Fruit fly (Drosophila melanogaster) whole organism, embryonic: ENCODE measurements around the gene Sld5.
A peak's percentile ranks its signal among the peaks of the same experiment; 100 is the strongest.

Experiments
- BtbVII ChIP-seq: fragments of 200-800 bp; sonication (Bioruptor generic); optimal IDR thresholded peaks from 3 replicates; lab custom pipeline; 2017; ENCODE audit warnings: missing biosample characterization, mild to moderate bottlenecking, missing genetic modification characterization
- CG12391 ChIP-seq: fragments of 200-800 bp; sonication (Bioruptor generic); optimal IDR thresholded peaks from 3 replicates; lab custom pipeline; 2018; ENCODE audit warnings: missing biosample characterization, mild to moderate bottlenecking, missing genetic modification characterization, moderate library complexity
- CG15601 ChIP-seq: fragments of 200-800 bp; sonication (Bioruptor generic); optimal IDR thresholded peaks from 3 replicates; lab custom pipeline; 2019; ENCODE audit warnings: missing biosample characterization, mild to moderate bottlenecking, missing genetic modification characterization, moderate library complexity
- CG1602 ChIP-seq: fragments of 200-800 bp; sonication (Bioruptor generic); optimal IDR thresholded peaks from 3 replicates; lab custom pipeline; 2016; ENCODE audit warnings: missing biosample characterization, missing genetic modification characterization
- CG1647 ChIP-seq: fragments of 200-800 bp; sonication (Bioruptor generic); optimal IDR thresholded peaks from 3 replicates; lab custom pipeline; 2016; ENCODE audit warnings: missing biosample characterization, missing genetic modification characterization
- CG16863 ChIP-seq: fragments of 200-800 bp; sonication (Bioruptor generic); optimal IDR thresholded peaks from 3 replicates; lab custom pipeline; 2016; ENCODE audit warnings: missing biosample characterization, missing genetic modification characterization
- CG17359 ChIP-seq: fragments of 200-800 bp; sonication (Bioruptor generic); optimal IDR thresholded peaks from 3 replicates; lab custom pipeline; 2018; ENCODE audit warnings: missing biosample characterization, mild to moderate bottlenecking, missing genetic modification characterization, moderate library complexity
- CG18619 ChIP-seq: fragments of 200-800 bp; sonication (Bioruptor generic); optimal IDR thresholded peaks from 3 replicates; lab custom pipeline; 2017; ENCODE audit warnings: missing biosample characterization, mild to moderate bottlenecking, missing genetic modification characterization
- CG30020 ChIP-seq: fragments of 200-800 bp; optimal IDR thresholded peaks from 2 replicates; lab custom pipeline; 2019; ENCODE audit warnings: missing biosample characterization, mild to moderate bottlenecking, missing genetic modification characterization, moderate library complexity
- CG4820 ChIP-seq: fragments of 200-800 bp; sonication (Bioruptor generic); optimal IDR thresholded peaks from 3 replicates; lab custom pipeline; 2016; ENCODE audit warnings: missing biosample characterization, missing genetic modification characterization
- CG8478 ChIP-seq: fragments of >200 bp; optimal IDR thresholded peaks from 2 replicates; lab custom pipeline; 2018
- CG8944 ChIP-seq: fragments of 200-800 bp; sonication (Bioruptor generic); optimal IDR thresholded peaks from 3 replicates; lab custom pipeline; 2016; ENCODE audit warnings: missing biosample characterization, missing genetic modification characterization
- CoRest ChIP-seq: fragments of 200-800 bp; sonication (Bioruptor generic); optimal IDR thresholded peaks from 3 replicates; lab custom pipeline; 2018; ENCODE audit warnings: missing biosample characterization, mild to moderate bottlenecking, missing genetic modification characterization, moderate library complexity
- D ChIP-seq, 2 experiments: fragments of 200-800 bp in 1 of 2; fragments of >200 bp in 1 of 2; sonication (Bioruptor generic) in 1 of 2; optimal IDR thresholded peaks; 2 replicates in 1 of 2; 3 replicates in 1 of 2; lab custom pipeline; 2017; ENCODE audit warnings: mild to moderate bottlenecking in 1 of 2, missing biosample characterization in 1 of 2, missing genetic modification characterization in 1 of 2, missing genetic modification reagents in 1 of 2
- Dek ChIP-seq: fragments of 200-800 bp; sonication (Bioruptor generic); optimal IDR thresholded peaks from 3 replicates; lab custom pipeline; 2019; ENCODE audit warnings: missing biosample characterization, mild to moderate bottlenecking, missing genetic modification characterization, moderate library complexity
- Doc3 ChIP-seq: fragments of 200-800 bp; sonication (Bioruptor generic); IDR thresholded peaks from 3 replicates; pipeline ENCODE4 v1.3.6; 2022; ENCODE audit warnings: missing biosample characterization, missing genetic modification characterization; ENCODE audit not compliant: partially characterized antibody
- E2f1 ChIP-seq: fragments of 200-800 bp; sonication (Bioruptor generic); IDR thresholded peaks from 2 replicates; pipeline ENCODE4 v1.3.6; 2022; ENCODE audit warnings: missing biosample characterization, missing genetic modification characterization
- GATAe ChIP-seq: fragments of 200-800 bp; sonication (Bioruptor generic); conservative IDR thresholded peaks from 2 replicates; pipeline ENCODE4 v1.3.6; 2022; ENCODE audit warnings: missing biosample characterization, missing genetic modification characterization
- H2.0 ChIP-seq: fragments of 200-800 bp; sonication (Bioruptor generic); IDR thresholded peaks from 2 replicates; pipeline ENCODE4 v1.3.6; 2022; ENCODE audit warnings: missing biosample characterization, missing genetic modification characterization
- Hmx ChIP-seq: fragments of 200-800 bp; sonication (Bioruptor generic); optimal IDR thresholded peaks from 2 replicates; lab custom pipeline; 2016; ENCODE audit warnings: missing biosample characterization, missing genetic modification characterization
- Hr78 ChIP-seq, 2 experiments: fragments of 200-800 bp in 1 of 2; fragments of >200 bp in 1 of 2; sonication (Bioruptor generic) in 1 of 2; optimal IDR thresholded peaks; 2 replicates each; lab custom pipeline; 2017 to 2019; ENCODE audit warnings: missing biosample characterization in 2 of 2, missing genetic modification characterization in 2 of 2, mild to moderate bottlenecking in 1 of 2, moderate library complexity in 1 of 2
- Lhr ChIP-seq: fragments of 200-800 bp; sonication (Bioruptor generic); optimal IDR thresholded peaks from 3 replicates; lab custom pipeline; 2017; ENCODE audit warnings: mild to moderate bottlenecking, missing biosample characterization, missing genetic modification reagents, missing genetic modification characterization
- NfI ChIP-seq: fragments of 200-800 bp; sonication (Bioruptor generic); optimal IDR thresholded peaks from 3 replicates; lab custom pipeline; 2018; ENCODE audit warnings: missing biosample characterization, mild to moderate bottlenecking, missing genetic modification characterization, moderate library complexity
- Ptx1 ChIP-seq: fragments of 200-800 bp; sonication (Bioruptor generic); IDR thresholded peaks from 2 replicates; pipeline ENCODE4 v1.3.6; 2022; ENCODE audit warnings: missing biosample characterization, missing genetic modification characterization
- Ravus ChIP-seq: fragments of 200-800 bp; sonication (Bioruptor generic); IDR thresholded peaks from 2 replicates; pipeline ENCODE4 v1.3.6; 2022; ENCODE audit warnings: missing biosample characterization, missing genetic modification characterization
- Ssrp ChIP-seq: fragments of 200-800 bp; sonication (Bioruptor generic); optimal IDR thresholded peaks from 2 replicates; lab custom pipeline; 2018; ENCODE audit warnings: missing biosample characterization, mild to moderate bottlenecking, missing genetic modification characterization, moderate library complexity
- Xrp1 ChIP-seq: fragments of 200-800 bp; sonication (Bioruptor generic); IDR thresholded peaks from 2 replicates; pipeline ENCODE4 v1.3.6; 2022; ENCODE audit warnings: missing biosample characterization, missing genetic modification characterization
- al ChIP-seq: fragments of 200-800 bp; sonication (Bioruptor generic); IDR thresholded peaks from 2 replicates; pipeline ENCODE4 v1.3.6; 2022; ENCODE audit warnings: missing biosample characterization, missing genetic modification characterization
- ara ChIP-seq: fragments of 200-800 bp; sonication (Bioruptor generic); IDR thresholded peaks from 2 replicates; pipeline ENCODE4 v1.3.6; 2022; ENCODE audit warnings: missing biosample characterization, missing genetic modification characterization
- bsh ChIP-seq, 2 experiments: fragments of 200-800 bp; sonication (Bioruptor generic); optimal IDR thresholded peaks; 2 replicates each; lab custom pipeline; 2017 to 2018; ENCODE audit warnings: mild to moderate bottlenecking in 2 of 2, missing biosample characterization in 2 of 2, missing genetic modification characterization in 2 of 2, moderate library complexity in 1 of 2
- dmrt99B ChIP-seq: fragments of 200-800 bp; sonication (Bioruptor generic); optimal IDR thresholded peaks from 2 replicates; lab custom pipeline; 2018; ENCODE audit warnings: missing biosample characterization, mild to moderate bottlenecking, missing genetic modification characterization, moderate library complexity
- fd96Cb ChIP-seq: fragments of 200-800 bp; sonication (Bioruptor generic); optimal IDR thresholded peaks from 2 replicates; lab custom pipeline; 2018; ENCODE audit warnings: missing biosample characterization, mild to moderate bottlenecking, missing genetic modification characterization, moderate library complexity
- grau ChIP-seq: fragments of 200-800 bp; optimal IDR thresholded peaks from 3 replicates; lab custom pipeline; 2019; ENCODE audit warnings: missing biosample characterization, mild to moderate bottlenecking, missing genetic modification characterization, moderate library complexity
- hkb ChIP-seq, 2 experiments: fragments of 200-800 bp in 1 of 2; fragments of >200 bp in 1 of 2; sonication (Bioruptor generic) in 1 of 2; IDR thresholded peaks in 1 of 2; optimal IDR thresholded peaks in 1 of 2; 2 replicates each; pipeline versions ENCODE4 v1.3.6 to Lab custom; 2017 to 2022; ENCODE audit warnings: missing biosample characterization in 1 of 2, missing genetic modification characterization in 1 of 2
- ind ChIP-seq: fragments of 200-800 bp; sonication (Bioruptor generic); optimal IDR thresholded peaks from 3 replicates; lab custom pipeline; 2016; ENCODE audit warnings: missing biosample characterization, missing genetic modification characterization
- insv ChIP-seq, 2 experiments: fragments of 200-800 bp; sonication (Bioruptor generic); optimal IDR thresholded peaks; 3 replicates each; lab custom pipeline; 2016 to 2018; ENCODE audit warnings: missing biosample characterization in 2 of 2, missing genetic modification characterization in 2 of 2
- inv ChIP-seq: fragments of 200-800 bp; sonication (Bioruptor generic); IDR thresholded peaks from 2 replicates; pipeline ENCODE4 v1.3.6; 2022; ENCODE audit warnings: missing biosample characterization, missing genetic modification characterization; ENCODE audit not compliant: partially characterized antibody
- lola ChIP-seq, 3 experiments: fragments of >200 bp in 2 of 3; fragments of 200-800 bp in 1 of 3; sonication (Bioruptor generic) in 1 of 3; optimal IDR thresholded peaks; 2 replicates each; lab custom pipeline; 2017 to 2019; ENCODE audit warnings: missing biosample characterization in 3 of 3, missing genetic modification characterization in 3 of 3, mild to moderate bottlenecking in 1 of 3, moderate library complexity in 1 of 3
- nmo ChIP-seq: fragments of 200-800 bp; sonication (Bioruptor generic); optimal IDR thresholded peaks from 2 replicates; lab custom pipeline; 2018; ENCODE audit warnings: missing biosample characterization, mild to moderate bottlenecking, missing genetic modification characterization, moderate library complexity
- org-1 ChIP-seq: fragments of 200-800 bp; sonication (Bioruptor generic); optimal IDR thresholded peaks from 2 replicates; lab custom pipeline; 2017; ENCODE audit warnings: missing biosample characterization, missing genetic modification characterization
- phol ChIP-seq: fragments of 200-800 bp; sonication (Bioruptor generic); optimal IDR thresholded peaks from 3 replicates; lab custom pipeline; 2018; ENCODE audit warnings: missing biosample characterization, mild to moderate bottlenecking, missing genetic modification characterization, moderate library complexity
- row ChIP-seq: fragments of 200-800 bp; sonication (Bioruptor generic); IDR thresholded peaks from 3 replicates; pipeline ENCODE4 v1.3.6; 2022; ENCODE audit warnings: missing biosample characterization, missing genetic modification characterization
- scrt ChIP-seq: fragments of 200-800 bp; sonication (Bioruptor generic); optimal IDR thresholded peaks from 2 replicates; lab custom pipeline; 2018; ENCODE audit warnings: missing biosample characterization, mild to moderate bottlenecking, missing genetic modification characterization, moderate library complexity
- slou ChIP-seq: fragments of 200-800 bp; sonication (Bioruptor generic); optimal IDR thresholded peaks from 3 replicates; lab custom pipeline; 2016; ENCODE audit warnings: missing biosample characterization, missing genetic modification characterization
- stc ChIP-seq: fragments of 200-800 bp; sonication (Bioruptor generic); IDR thresholded peaks from 2 replicates; pipeline ENCODE4 v1.3.6; 2022; ENCODE audit warnings: missing biosample characterization, missing genetic modification characterization
- toy ChIP-seq: fragments of 200-800 bp; sonication (Bioruptor generic); IDR thresholded peaks from 2 replicates; pipeline ENCODE4 v1.3.6; 2022; ENCODE audit warnings: missing biosample characterization, missing genetic modification characterization
- unpg ChIP-seq: fragments of 200-800 bp; sonication (Bioruptor generic); optimal IDR thresholded peaks from 3 replicates; lab custom pipeline; 2018; ENCODE audit warnings: missing biosample characterization, mild to moderate bottlenecking, missing genetic modification characterization, moderate library complexity
- vfl ChIP-seq: fragments of 200-800 bp; sonication (Bioruptor generic); optimal IDR thresholded peaks from 2 replicates; lab custom pipeline; 2016; ENCODE audit warnings: missing biosample characterization, missing genetic modification characterization

Gene Sld5

DNA sequence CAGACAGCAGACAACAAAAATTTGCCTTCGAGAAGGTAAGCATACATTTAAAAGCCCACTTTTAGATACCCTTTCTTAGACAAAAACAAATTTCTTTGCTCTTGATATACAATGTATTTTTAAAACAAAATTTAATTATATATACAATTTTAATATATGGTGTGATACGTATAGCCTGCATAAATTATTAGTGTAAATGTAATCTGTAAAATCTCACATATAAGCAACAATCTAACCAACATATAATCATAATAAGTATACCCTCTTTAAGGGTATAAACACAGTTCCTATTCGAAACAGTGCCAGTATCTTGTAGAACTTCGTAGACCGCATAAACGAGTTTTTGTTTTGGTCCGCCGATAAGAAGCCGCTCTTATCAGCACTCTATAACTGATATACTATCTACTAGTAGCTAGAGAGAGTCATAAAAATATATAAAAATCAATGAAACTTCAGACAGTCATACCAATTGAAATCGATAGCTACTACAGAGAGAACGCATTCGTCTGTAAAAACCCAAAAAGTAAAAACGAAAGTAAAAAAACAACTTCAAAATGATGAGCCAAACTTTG lies 42.0 kb downstream of the Sld5 start, which contains the start of gene Kaz-m1 (continued):
- TF ChIP-seq Ptx1 (GFP tag; lab: Robert Waterston, UW) = peak; percentile 48
- peak; percentile 40 for TF ChIP-seq CG15601 (tag; lab: Kevin White, UChicago)
- TF ChIP-seq stc (GFP tag; lab: Robert Waterston, UW) = 0 out of 2 replicates have a peak, but pooled peaks have one; percentile 28
- TF ChIP-seq Lhr (GFP tag; lab: Kevin White, UChicago) = no peak
- no peak for TF ChIP-seq scrt (GFP tag; lab: Kevin White, UChicago)
- TF ChIP-seq lola (GFP tag; optimal IDR thresholded peaks at IDR 0.05; lab: Kevin White, UChicago) = peak in 1 of 3 experiments; percentile 73
- TF ChIP-seq CG18619 (GFP tag; lab: Kevin White, UChicago) = peak; percentile 17
- TF ChIP-seq row = peak; percentile 87
- TF ChIP-seq Dek (tag; lab: Kevin White, UChicago) = peak; percentile 50
- TF ChIP-seq al = peak; percentile 32; the same call in 1 of the 2 replicates
- TF ChIP-seq fd96Cb = peak; percentile 61
- TF ChIP-seq ind (GFP tag; lab: Kevin White, UChicago) = peak; percentile 9
- peak; percentile 50 for TF ChIP-seq CG4820 (GFP tag; lab: Kevin White, UChicago)
- TF ChIP-seq vfl = no peak
- 0 out of 2 replicates have a peak, but pooled peaks have one; percentile 11 for TF ChIP-seq H2.0 (GFP tag; lab: Robert Waterston, UW)
- no peak for TF ChIP-seq CG16863 (GFP tag; lab: Kevin White, UChicago)
- peak in 1 of 2 experiments; percentile 2 for TF ChIP-seq insv (GFP tag; optimal IDR thresholded peaks at IDR 0.05; lab: Kevin White, UChicago)
- no peak for TF ChIP-seq D (optimal IDR thresholded peaks at IDR 0.05; lab: Kevin White, UChicago)
- TF ChIP-seq D (GFP tag; optimal IDR thresholded peaks at IDR 0.05; lab: Kevin White, UChicago) = peak; percentile 17
- peak; percentile 77 for TF ChIP-seq CoRest (tag; lab: Kevin White, UChicago)
- no peak for TF ChIP-seq ara
- peak; percentile 75 for TF ChIP-seq grau (tag; lab: Kevin White, UChicago)
- TF ChIP-seq toy = no peak
- TF ChIP-seq CG8478 = no peak
- no peak for TF ChIP-seq inv
- peak; percentile 59 for TF ChIP-seq unpg (GFP tag; lab: Kevin White, UChicago)
- TF ChIP-seq CG1647 (GFP tag; lab: Kevin White, UChicago) = no peak
- TF ChIP-seq Hmx (GFP tag; lab: Kevin White, UChicago) = no peak
- no peak for TF ChIP-seq Ravus (GFP tag; lab: Robert Waterston, UW)
- TF ChIP-seq CG1602 (GFP tag; lab: Kevin White, UChicago) = peak; percentile 2
- peak; percentile 73 for TF ChIP-seq Xrp1
- peak; percentile 69 for TF ChIP-seq CG12391 (tag; lab: Kevin White, UChicago)
- no peak for TF ChIP-seq Doc3 (GFP tag; lab: Robert Waterston, UW)
- peak in 1 of 2 experiments; percentile 78 for TF ChIP-seq bsh (GFP tag; optimal IDR thresholded peaks at IDR 0.05; lab: Kevin White, UChicago)
- TF ChIP-seq Hr78 (GFP tag; optimal IDR thresholded peaks at IDR 0.05; lab: Kevin White, UChicago) = peak in 1 of 2 experiments; percentile 22
- TF ChIP-seq E2f1 (GFP tag; lab: Robert Waterston, UW) = 0 out of 2 replicates have a peak, but pooled peaks have one; percentile 14
- TF ChIP-seq BtbVII (GFP tag; lab: Kevin White, UChicago) = peak; percentile 43
- peak; percentile 73 for TF ChIP-seq phol (tag; lab: Kevin White, UChicago)
- TF ChIP-seq hkb (optimal IDR thresholded peaks at IDR 0.05; lab: Kevin White, UChicago) = no peak
- TF ChIP-seq hkb (GFP tag; IDR thresholded peaks at IDR 0.05; lab: Robert Waterston, UW) = peak; percentile 60
- TF ChIP-seq CG8944 (GFP tag; lab: Kevin White, UChicago) = no peak
- TF ChIP-seq dmrt99B (tag; lab: Kevin White, UChicago) = peak; percentile 58
- no peak for TF ChIP-seq NfI (GFP tag; lab: Kevin White, UChicago)
- TF ChIP-seq GATAe (GFP tag; lab: Robert Waterston, UW) = peak; percentile 57
- peak; percentile 57 for TF ChIP-seq Ssrp
- no peak for TF ChIP-seq slou (GFP tag; lab: Kevin White, UChicago)
- TF ChIP-seq nmo = peak; percentile 75
- peak; percentile 59 for TF ChIP-seq CG17359
- TF ChIP-seq CG30020 (tag; lab: Kevin White, UChicago) = peak; percentile 4
- peak; percentile 11 for TF ChIP-seq org-1 (GFP tag; lab: Kevin White, UChicago)
